Fruit fly (Drosophila melanogaster) whole organism, embryonic: ENCODE measurements around the gene APP-BP1.
A peak's percentile ranks its signal among the peaks of the same experiment; 100 is the strongest.

Experiments
- Abd-B ChIP-seq: fragments of 200-800 bp; sonication (Bioruptor generic); optimal IDR thresholded peaks from 2 replicates; lab custom pipeline; 2018; ENCODE audit warnings: missing biosample characterization, mild to moderate bottlenecking, missing genetic modification characterization, moderate library complexity
- Ada2b ChIP-seq: fragments of 200-800 bp; sonication (Bioruptor generic); IDR thresholded peaks from 2 replicates; pipeline ENCODE4 v1.3.6; 2022; ENCODE audit warnings: missing biosample characterization, missing genetic modification characterization
- Asciz ChIP-seq: fragments of 200-800 bp; sonication (Bioruptor generic); optimal IDR thresholded peaks from 2 replicates; lab custom pipeline; 2017; ENCODE audit warnings: missing biosample characterization, mild to moderate bottlenecking, missing genetic modification characterization, missing genetic modification reagents
- CG1024 ChIP-seq: fragments of 200-800 bp; sonication (Bioruptor generic); IDR thresholded peaks from 2 replicates; pipeline ENCODE4 v1.3.6; 2022; ENCODE audit warnings: missing biosample characterization, missing genetic modification characterization
- CG10274 ChIP-seq: fragments of 200-800 bp; sonication (Bioruptor generic); optimal IDR thresholded peaks from 3 replicates; lab custom pipeline; 2017; ENCODE audit warnings: missing biosample characterization, mild to moderate bottlenecking, missing genetic modification characterization
- CG10654 ChIP-seq: fragments of 200-800 bp; sonication (Bioruptor generic); optimal IDR thresholded peaks from 2 replicates; lab custom pipeline; 2016; ENCODE audit warnings: missing biosample characterization, missing genetic modification characterization
- CG12659 ChIP-seq: fragments of 200-800 bp; sonication (Bioruptor generic); optimal IDR thresholded peaks from 3 replicates; lab custom pipeline; 2017; ENCODE audit warnings: mild to moderate bottlenecking, missing biosample characterization, missing genetic modification reagents, missing genetic modification characterization
- CG14014 ChIP-seq: fragments of 200-800 bp; sonication (Bioruptor generic); IDR thresholded peaks from 2 replicates; pipeline ENCODE4 v1.3.6; 2022; ENCODE audit warnings: missing biosample characterization, missing genetic modification characterization
- CG1529 ChIP-seq: fragments of 200-800 bp; sonication (Bioruptor generic); optimal IDR thresholded peaks from 3 replicates; lab custom pipeline; 2018; ENCODE audit warnings: missing biosample characterization, missing genetic modification characterization
- CG15696 ChIP-seq: fragments of 200-800 bp; sonication (Bioruptor generic); optimal IDR thresholded peaks from 2 replicates; lab custom pipeline; 2019; ENCODE audit warnings: missing biosample characterization, mild to moderate bottlenecking, missing genetic modification characterization, moderate library complexity
- CG17568 ChIP-seq: fragments of 200-800 bp; sonication (Bioruptor generic); optimal IDR thresholded peaks from 2 replicates; lab custom pipeline; 2018; ENCODE audit warnings: missing biosample characterization, mild to moderate bottlenecking, missing genetic modification characterization, moderate library complexity
- CG18011 ChIP-seq: fragments of 200-800 bp; sonication (Bioruptor generic); optimal IDR thresholded peaks from 2 replicates; lab custom pipeline; 2017; ENCODE audit warnings: missing biosample characterization, missing genetic modification characterization, mild to moderate bottlenecking, moderate library complexity, missing genotype
- CG18619 ChIP-seq: fragments of 200-800 bp; sonication (Bioruptor generic); optimal IDR thresholded peaks from 3 replicates; lab custom pipeline; 2017; ENCODE audit warnings: missing biosample characterization, mild to moderate bottlenecking, missing genetic modification characterization
- CG18764 ChIP-seq: fragments of 200-800 bp; sonication (Bioruptor generic); optimal IDR thresholded peaks from 3 replicates; lab custom pipeline; 2016; ENCODE audit warnings: missing biosample characterization, missing genetic modification characterization
- CG31441 ChIP-seq: fragments of 200-800 bp; sonication (Bioruptor generic); IDR thresholded peaks from 2 replicates; pipeline ENCODE4 v1.3.6; 2022; ENCODE audit warnings: missing biosample characterization, missing genetic modification characterization
- CG3281 ChIP-seq: fragments of 200-800 bp; sonication (Bioruptor generic); optimal IDR thresholded peaks from 3 replicates; lab custom pipeline; 2017; ENCODE audit warnings: missing biosample characterization, mild to moderate bottlenecking, missing genetic modification characterization
- CG4282 ChIP-seq: fragments of 200-800 bp; sonication (Bioruptor generic); optimal IDR thresholded peaks from 2 replicates; lab custom pipeline; 2016; ENCODE audit warnings: missing biosample characterization, missing genetic modification characterization
- CG4854 ChIP-seq: fragments of 200-800 bp; sonication (Bioruptor generic); optimal IDR thresholded peaks from 2 replicates; lab custom pipeline; 2016; ENCODE audit warnings: missing biosample characterization, missing genetic modification characterization, inconsistent platforms
- CG5245 ChIP-seq: fragments of 200-800 bp; sonication (Bioruptor generic); optimal IDR thresholded peaks from 3 replicates; lab custom pipeline; 2016; ENCODE audit warnings: missing biosample characterization, missing genetic modification characterization
- CG6175 ChIP-seq: fragments of 200-800 bp; sonication (Bioruptor generic); IDR thresholded peaks from 3 replicates; pipeline ENCODE4 v1.3.6; 2022; ENCODE audit warnings: missing biosample characterization, missing genetic modification characterization
- CG6654 ChIP-seq: fragments of 200-800 bp; sonication (Bioruptor generic); optimal IDR thresholded peaks from 2 replicates; lab custom pipeline; 2017; ENCODE audit warnings: missing biosample characterization, mild to moderate bottlenecking, missing genetic modification characterization
- CG6813 ChIP-seq: fragments of 200-800 bp; sonication (Bioruptor generic); optimal IDR thresholded peaks from 2 replicates; lab custom pipeline; 2017; ENCODE audit warnings: missing biosample characterization, missing genetic modification characterization, mild to moderate bottlenecking, moderate library complexity, missing genetic modification reagents
- CoRest ChIP-seq: fragments of 200-800 bp; sonication (Bioruptor generic); optimal IDR thresholded peaks from 3 replicates; lab custom pipeline; 2018; ENCODE audit warnings: missing biosample characterization, mild to moderate bottlenecking, missing genetic modification characterization, moderate library complexity
- Drgx ChIP-seq: fragments of 200-800 bp; sonication (Bioruptor generic); IDR thresholded peaks from 2 replicates; pipeline ENCODE4 v1.3.6; 2022; ENCODE audit warnings: missing biosample characterization, missing genetic modification characterization
- E2f2 ChIP-seq: fragments of 200-800 bp; sonication (Bioruptor generic); IDR thresholded peaks from 2 replicates; pipeline ENCODE4 v1.3.6; 2022; ENCODE audit warnings: missing biosample characterization, missing genetic modification characterization
- HHEX ChIP-seq: fragments of 200-800 bp; sonication (Bioruptor generic); optimal IDR thresholded peaks from 3 replicates; lab custom pipeline; 2017; ENCODE audit warnings: missing biosample characterization, mild to moderate bottlenecking, missing genetic modification characterization, missing genetic modification reagents
- HLH3B ChIP-seq: fragments of 200-800 bp; sonication (Bioruptor generic); IDR thresholded peaks from 2 replicates; pipeline ENCODE4 v1.3.6; 2022; ENCODE audit warnings: missing biosample characterization, missing genetic modification characterization
- HLH54F ChIP-seq: fragments of 200-800 bp; sonication (Bioruptor generic); optimal IDR thresholded peaks from 3 replicates; lab custom pipeline; 2016; ENCODE audit warnings: missing biosample characterization, missing genetic modification characterization
- Meics ChIP-seq: fragments of 200-800 bp; sonication (Bioruptor generic); optimal IDR thresholded peaks from 2 replicates; lab custom pipeline; 2017; ENCODE audit warnings: missing biosample characterization, mild to moderate bottlenecking, missing genetic modification characterization
- Myb ChIP-seq: fragments of 200-800 bp; sonication (Bioruptor generic); optimal IDR thresholded peaks from 2 replicates; lab custom pipeline; 2016; ENCODE audit warnings: missing biosample characterization, missing genetic modification characterization
- Sox100B ChIP-seq: fragments of 200-800 bp; sonication (Bioruptor generic); optimal IDR thresholded peaks from 3 replicates; lab custom pipeline; 2018; ENCODE audit warnings: missing biosample characterization, mild to moderate bottlenecking, missing genetic modification characterization
- Sox102F ChIP-seq: fragments of 200-800 bp; sonication (Bioruptor generic); optimal IDR thresholded peaks from 2 replicates; lab custom pipeline; 2018; ENCODE audit warnings: missing biosample characterization, mild to moderate bottlenecking, missing genetic modification characterization, moderate library complexity
- Xrp1 ChIP-seq: fragments of 200-800 bp; sonication (Bioruptor generic); IDR thresholded peaks from 2 replicates; pipeline ENCODE4 v1.3.6; 2022; ENCODE audit warnings: missing biosample characterization, missing genetic modification characterization
- ara ChIP-seq: fragments of 200-800 bp; sonication (Bioruptor generic); IDR thresholded peaks from 2 replicates; pipeline ENCODE4 v1.3.6; 2022; ENCODE audit warnings: missing biosample characterization, missing genetic modification characterization
- bsh ChIP-seq, 2 experiments: fragments of 200-800 bp; sonication (Bioruptor generic); optimal IDR thresholded peaks; 2 replicates each; lab custom pipeline; 2017 to 2018; ENCODE audit warnings: mild to moderate bottlenecking in 2 of 2, missing biosample characterization in 2 of 2, missing genetic modification characterization in 2 of 2, moderate library complexity in 1 of 2
- ewg ChIP-seq: fragments of 200-800 bp; sonication (Bioruptor generic); optimal IDR thresholded peaks from 3 replicates; lab custom pipeline; 2017; ENCODE audit warnings: mild to moderate bottlenecking, missing biosample characterization, missing genetic modification reagents, missing genetic modification characterization
- ken ChIP-seq: fragments of 200-800 bp; sonication (Bioruptor generic); IDR thresholded peaks from 3 replicates; pipeline ENCODE4 v1.3.6; 2022; ENCODE audit warnings: missing biosample characterization, missing genetic modification characterization
- lab ChIP-seq: fragments of 200-800 bp; sonication (Bioruptor generic); optimal IDR thresholded peaks from 3 replicates; lab custom pipeline; 2017; ENCODE audit warnings: missing biosample characterization, missing genetic modification characterization, mild to moderate bottlenecking, moderate library complexity, missing genetic modification reagents
- mld ChIP-seq: fragments of 200-800 bp; sonication (Bioruptor generic); IDR thresholded peaks from 3 replicates; pipeline ENCODE4 v1.3.6; 2022; ENCODE audit warnings: missing biosample characterization, missing genetic modification characterization; ENCODE audit not compliant: partially characterized antibody
- nau ChIP-seq: fragments of 200-800 bp; sonication (Bioruptor generic); optimal IDR thresholded peaks from 3 replicates; lab custom pipeline; 2017; ENCODE audit warnings: missing biosample characterization, mild to moderate bottlenecking, missing genetic modification characterization, missing genetic modification reagents
- odd ChIP-seq: fragments of 200-800 bp; sonication (Bioruptor generic); optimal IDR thresholded peaks from 2 replicates; lab custom pipeline; 2017; ENCODE audit warnings: missing biosample characterization, mild to moderate bottlenecking, missing genetic modification characterization
- pros ChIP-seq: fragments of 200-800 bp; sonication (Bioruptor generic); optimal IDR thresholded peaks from 3 replicates; lab custom pipeline; 2019; ENCODE audit warnings: missing biosample characterization, mild to moderate bottlenecking, missing genetic modification characterization, moderate library complexity
- sens ChIP-seq: fragments of 200-800 bp; sonication (Bioruptor generic); peaks from one replicate; lab custom pipeline; 2016; ENCODE audit warnings: missing biosample characterization, missing genetic modification characterization
- sug ChIP-seq: fragments of 200-800 bp; optimal IDR thresholded peaks from 2 replicates; lab custom pipeline; 2019; ENCODE audit warnings: missing biosample characterization, mild to moderate bottlenecking, missing genetic modification characterization, moderate library complexity
- tap ChIP-seq: fragments of 200-800 bp; optimal IDR thresholded peaks from 3 replicates; lab custom pipeline; 2019; ENCODE audit warnings: missing biosample characterization, mild to moderate bottlenecking, missing genetic modification characterization, moderate library complexity
- tgo ChIP-seq: fragments of 200-800 bp; sonication (Bioruptor generic); IDR thresholded peaks from 3 replicates; pipeline ENCODE4 v1.3.6; 2022; ENCODE audit warnings: missing biosample characterization, missing genetic modification characterization
- trh ChIP-seq: fragments of 200-800 bp; sonication (Bioruptor generic); optimal IDR thresholded peaks from 2 replicates; lab custom pipeline; 2016; ENCODE audit warnings: missing biosample characterization, missing genetic modification characterization
- vvl ChIP-seq: fragments of 200-800 bp; sonication (Bioruptor generic); IDR thresholded peaks from 2 replicates; pipeline ENCODE4 v1.3.6; 2022; ENCODE audit warnings: missing biosample characterization, missing genetic modification characterization

APP-BP1 gene

dm6 chr3L:11148478-11149251 lies 50.5 kb downstream of the APP-BP1 start (continued):
- peak; percentile 26 for TF ChIP-seq pros (GFP tag; lab: Kevin White, UChicago)
- TF ChIP-seq CG3281: peak; percentile 29
- 0 out of 2 replicates have a peak, but pooled peaks have one; percentile 49 for TF ChIP-seq Xrp1 (GFP tag; lab: Robert Waterston, UW)
- peak; percentile 52 for TF ChIP-seq Asciz (GFP tag; lab: Kevin White, UChicago)
- peak; percentile 30 for TF ChIP-seq CG18764 (GFP tag; lab: Kevin White, UChicago)
- TF ChIP-seq sug: no peak
- TF ChIP-seq CG10274 (GFP tag; lab: Kevin White, UChicago): no peak
- TF ChIP-seq CG31441 (GFP tag; lab: Robert Waterston, UW): peak; percentile 70
- no peak for TF ChIP-seq E2f2 (GFP tag; lab: Robert Waterston, UW)
- peak; percentile 38 for TF ChIP-seq nau
- 0 out of 2 replicates have a peak, but pooled peaks have one; percentile 34 for TF ChIP-seq HLH3B (GFP tag; lab: Robert Waterston, UW)
- no peak for TF ChIP-seq CG15696 (tag; lab: Kevin White, UChicago)
- TF ChIP-seq CoRest: peak; percentile 48
- TF ChIP-seq CG5245 (GFP tag; lab: Kevin White, UChicago): peak; percentile 18
- peak; percentile 87 for TF ChIP-seq sens (GFP tag; lab: Kevin White, UChicago)
- TF ChIP-seq Abd-B (GFP tag; lab: Kevin White, UChicago): peak; percentile 6
- peak; percentile 56; the same call in 1 of the 2 replicates for TF ChIP-seq ara (GFP tag; lab: Robert Waterston, UW)
- TF ChIP-seq CG6654: no peak
- TF ChIP-seq tgo: peak; percentile 57; the same call in 2 of the 3 replicates
- peak; percentile 87 for TF ChIP-seq vvl
- TF ChIP-seq HHEX: peak; percentile 35
- TF ChIP-seq CG17568 (GFP tag; lab: Kevin White, UChicago): no peak
- peak; percentile 25 for TF ChIP-seq CG10654 (GFP tag; lab: Kevin White, UChicago)
- TF ChIP-seq CG6813 (GFP tag; lab: Kevin White, UChicago): peak; percentile 29
- TF ChIP-seq Meics (GFP tag; lab: Kevin White, UChicago): peak; percentile 26
- TF ChIP-seq Drgx: peak; percentile 74
- TF ChIP-seq trh (GFP tag; lab: Kevin White, UChicago): no peak
- no peak for TF ChIP-seq CG1024 (GFP tag; lab: Robert Waterston, UW)
- TF ChIP-seq Sox100B (GFP tag; lab: Kevin White, UChicago): peak; percentile 63
- TF ChIP-seq ken (GFP tag; lab: Robert Waterston, UW): no peak
- TF ChIP-seq CG18619 (GFP tag; lab: Kevin White, UChicago): peak; percentile 3
- no peak for TF ChIP-seq CG18011
- peak; percentile 55 for TF ChIP-seq lab (GFP tag; lab: Kevin White, UChicago)
- TF ChIP-seq Sox102F (GFP tag; lab: Kevin White, UChicago): peak; percentile 67
- 0 out of 2 replicates have a peak, but pooled peaks have one; percentile 21 for TF ChIP-seq Ada2b (GFP tag; lab: Robert Waterston, UW)
- TF ChIP-seq CG4854 (GFP tag; lab: Kevin White, UChicago): no peak
- peak; percentile 9 for TF ChIP-seq CG12659
- no peak for TF ChIP-seq Myb (GFP tag; lab: Kevin White, UChicago)
- TF ChIP-seq CG1529 (GFP tag; lab: Kevin White, UChicago): peak; percentile 48
- TF ChIP-seq CG6175: no peak
- peak; percentile 22; the same call in 1 of the 2 replicates for TF ChIP-seq CG14014 (GFP tag; lab: Robert Waterston, UW)
- TF ChIP-seq mld (GFP tag; lab: Robert Waterston, UW): no peak
- peak; percentile 42 for TF ChIP-seq tap (tag; lab: Kevin White, UChicago)
- peak; percentile 5 for TF ChIP-seq ewg
- TF ChIP-seq CG4282 (GFP tag; lab: Kevin White, UChicago): no peak
- no peak for TF ChIP-seq HLH54F (GFP tag; lab: Kevin White, UChicago)
- TF ChIP-seq odd (GFP tag; lab: Kevin White, UChicago): peak; percentile 15
- TF ChIP-seq bsh (GFP tag; optimal IDR thresholded peaks at IDR 0.05; lab: Kevin White, UChicago): peak; percentile 64 to 80
